Worm (Caenorhabditis elegans) whole organism, L4 larva: Measurements from ENCODE around the gene F31D4.5.
A peak's percentile ranks its signal among the peaks of the same experiment; 100 is the strongest.

Source experiments
- F49E8.2 ChIP-seq: sonication (generic microtip); optimal IDR thresholded peaks from 2 replicates; lab custom pipeline; 2016; ENCODE audit warnings: missing compliant biosample characterization, mild to moderate bottlenecking, missing genetic modification characterization, borderline replicate concordance
- Y48G9A.11 ChIP-seq: fragments of 200-800 bp; sonication (Bioruptor generic); IDR thresholded peaks from 2 replicates; pipeline ENCODE4 v1.3.6; 2022; ENCODE audit warnings: missing genetic modification reagents, missing genetic modification characterization, missing compliant biosample characterization
- aha-1 ChIP-seq: fragments of 150-350 bp; peaks from one replicate; lab custom pipeline; 2014; ENCODE audit warnings: missing biosample characterization, missing genetic modification characterization
- aly-2 ChIP-seq: sonication (generic microtip); optimal IDR thresholded peaks from 2 replicates; lab custom pipeline; 2018; ENCODE audit warnings: missing biosample characterization, missing genetic modification characterization
- ama-1 ChIP-seq: fragments of 150-350 bp; optimal IDR thresholded peaks from 2 replicates; lab custom pipeline; 2014; ENCODE audit warnings: inconsistent platforms, mixed read lengths
- ceh-28 ChIP-seq: fragments of 150-350 bp; optimal IDR thresholded peaks from 2 replicates; lab custom pipeline; 2014; ENCODE audit warnings: missing biosample characterization, missing genetic modification reagents, missing genetic modification characterization
- ceh-32 ChIP-seq: sonication (generic microtip); optimal IDR thresholded peaks from 2 replicates; lab custom pipeline; 2016; ENCODE audit warnings: mild to moderate bottlenecking, missing genetic modification characterization, missing compliant biosample characterization; ENCODE audit not compliant: poor library complexity
- ceh-82 ChIP-seq: sonication (generic microtip); optimal IDR thresholded peaks from 2 replicates; lab custom pipeline; 2017; ENCODE audit warnings: missing biosample characterization, missing genetic modification characterization
- daf-16 ChIP-seq, 3 experiments: sonication (generic microtip); optimal IDR thresholded peaks; 2 replicates each; lab custom pipeline; 2016 to 2017; ENCODE audit warnings: missing genetic modification characterization in 3 of 3, missing genetic modification reagents in 3 of 3, mild to moderate bottlenecking in 2 of 3, missing compliant biosample characterization in 2 of 3, missing biosample characterization in 1 of 3, moderate library complexity in 1 of 3
- daf-8 ChIP-seq: fragments of 200-800 bp; sonication (Bioruptor generic); IDR thresholded peaks from 2 replicates; pipeline ENCODE4 v1.3.6; 2022; ENCODE audit warnings: missing genetic modification characterization, missing compliant biosample characterization
- dmd-8 ChIP-seq: fragments of 200-800 bp; sonication (Bioruptor generic); IDR thresholded peaks from 2 replicates; pipeline ENCODE4 v1.3.6; 2022; ENCODE audit warnings: missing genetic modification characterization, missing compliant biosample characterization
- egl-27 ChIP-seq: sonication (generic microtip); optimal IDR thresholded peaks from 3 replicates; lab custom pipeline; 2017; ENCODE audit warnings: missing biosample characterization, missing genetic modification reagents, missing genetic modification characterization
- fos-1 ChIP-seq: fragments of 150-350 bp; optimal IDR thresholded peaks from 2 replicates; lab custom pipeline; 2014; ENCODE audit warnings: missing biosample characterization, missing genetic modification characterization
- hif-1 ChIP-seq, 2 experiments: sonication (generic microtip); optimal IDR thresholded peaks; 2 replicates each; lab custom pipeline; 2016 to 2017; ENCODE audit warnings: missing compliant biosample characterization in 2 of 2, missing genetic modification characterization in 2 of 2, missing genetic modification reagents in 2 of 2, missing genotype in 2 of 2, mild to moderate bottlenecking in 1 of 2
- jun-1 ChIP-seq: fragments of 150-350 bp; optimal IDR thresholded peaks from 2 replicates; lab custom pipeline; 2014; ENCODE audit warnings: missing biosample characterization, missing genetic modification reagents, missing genetic modification characterization
- lim-7 ChIP-seq: fragments of 200-800 bp; sonication (Bioruptor generic); IDR thresholded peaks from 2 replicates; pipeline ENCODE4 v1.3.6; 2022; ENCODE audit warnings: missing genetic modification characterization, missing compliant biosample characterization
- lin-15B ChIP-seq: fragments of 150-350 bp; sonication (generic microtip); optimal IDR thresholded peaks from 3 replicates; lab custom pipeline; 2014; ENCODE audit warnings: missing biosample characterization, missing genetic modification characterization
- mep-1 ChIP-seq: fragments of 150-350 bp; sonication (generic microtip); optimal IDR thresholded peaks from 3 replicates; lab custom pipeline; 2014; ENCODE audit warnings: missing biosample characterization, missing genetic modification characterization
- mes-2 ChIP-seq: sonication (generic microtip); optimal IDR thresholded peaks from 2 replicates; lab custom pipeline; 2016; ENCODE audit warnings: missing genotype, mild to moderate bottlenecking, missing genetic modification characterization, missing compliant biosample characterization; ENCODE audit not compliant: poor library complexity, severe bottlenecking
- mxl-2 ChIP-seq: fragments of 200-800 bp; sonication (Bioruptor generic); conservative IDR thresholded peaks from 2 replicates; pipeline ENCODE4 v1.3.6; 2022; ENCODE audit warnings: missing genetic modification reagents, missing genetic modification characterization, missing compliant biosample characterization
- nhr-11 ChIP-seq: fragments of 150-350 bp; optimal IDR thresholded peaks from 2 replicates; lab custom pipeline; 2014; ENCODE audit warnings: missing biosample characterization, missing genetic modification characterization
- nhr-237 ChIP-seq: sonication (generic microtip); optimal IDR thresholded peaks from 2 replicates; lab custom pipeline; 2017; ENCODE audit warnings: missing biosample characterization, missing genetic modification characterization
- nhr-25 ChIP-seq: sonication (generic microtip); optimal IDR thresholded peaks from 2 replicates; lab custom pipeline; 2017; ENCODE audit warnings: missing genetic modification characterization, mild to moderate bottlenecking, missing compliant biosample characterization, antibody characterized with exemption, moderate library complexity, borderline replicate concordance; ENCODE audit not compliant: insufficient read depth
- pha-4 ChIP-seq, 2 experiments: fragments of 150-350 bp in 1 of 2; fragments of 200-800 bp in 1 of 2; sonication (Bioruptor generic) in 1 of 2; IDR thresholded peaks in 1 of 2; optimal IDR thresholded peaks in 1 of 2; 2 replicates each; pipeline versions ENCODE4 v1.3.6 to Lab custom; 2014 to 2022; ENCODE audit warnings: missing genetic modification characterization in 2 of 2, missing genetic modification reagents in 2 of 2, missing biosample characterization in 1 of 2, missing compliant biosample characterization in 1 of 2
- pqm-1 ChIP-seq: sonication (generic microtip); optimal IDR thresholded peaks from 2 replicates; lab custom pipeline; 2017; ENCODE audit warnings: missing biosample characterization, missing genetic modification characterization
- saeg-2 ChIP-seq: fragments of 200-800 bp; sonication (Bioruptor generic); IDR thresholded peaks from 2 replicates; pipeline ENCODE4 v1.3.6; 2022; ENCODE audit warnings: missing genetic modification reagents, missing genetic modification characterization, missing compliant biosample characterization
- skn-1 ChIP-seq: fragments of 150-350 bp; optimal IDR thresholded peaks from 2 replicates; lab custom pipeline; 2014; ENCODE audit warnings: missing biosample characterization, missing genetic modification characterization
- snpc-4 ChIP-seq: fragments of 150-350 bp; optimal IDR thresholded peaks from 2 replicates; lab custom pipeline; 2014; ENCODE audit warnings: missing biosample characterization, missing genetic modification characterization
- spr-3 ChIP-seq: fragments of 200-800 bp; sonication (Bioruptor generic); optimal IDR thresholded peaks from 2 replicates; lab custom pipeline; 2018; ENCODE audit warnings: mild to moderate bottlenecking, missing genetic modification characterization, missing compliant biosample characterization
- unc-62 ChIP-seq, 3 experiments: fragments of 150-350 bp in 1 of 3; sonication (generic microtip); optimal IDR thresholded peaks in 2 of 3; peaks in 1 of 3; 1 replicate in 1 of 3; 2 replicates in 2 of 3; lab custom pipeline; 2014 to 2017; ENCODE audit warnings: missing biosample characterization in 3 of 3, missing genetic modification characterization in 3 of 3, missing genetic modification reagents in 3 of 3, missing genotype in 1 of 3
- zfp-2 ChIP-seq: sonication (generic microtip); optimal IDR thresholded peaks from 2 replicates; lab custom pipeline; 2016; ENCODE audit warnings: mild to moderate bottlenecking, missing genetic modification characterization, missing compliant biosample characterization
- zip-11 ChIP-seq: fragments of 200-800 bp; sonication (Bioruptor generic); IDR thresholded peaks from 2 replicates; pipeline ENCODE4 v1.3.6; 2022; ENCODE audit warnings: missing genetic modification characterization, missing compliant biosample characterization

F31D4.5 gene

ce11 chrV:20853581-20854161 lies at the start of gene F31D4.5:
F31D4.5 (plus strand) TSS chrV:20854071.
- TF ChIP-seq daf-16 (GFP tag; optimal IDR thresholded peaks at IDR 0.05; lab: Kevin White, UChicago) = no peak
- TF ChIP-seq daf-16 (tag; optimal IDR thresholded peaks at IDR 0.05; lab: Kevin White, UChicago) = peak; percentile 56
- TF ChIP-seq unc-62 (GFP tag; optimal IDR thresholded peaks at IDR 0.05 in 1 of 2; lab: Kevin White, UChicago) = peak in 1 of 2 experiments; percentile 81
- no peak for TF ChIP-seq unc-62 (tag; optimal IDR thresholded peaks at IDR 0.05; lab: Kevin White, UChicago)
- TF ChIP-seq daf-8 = no peak

DNA sequence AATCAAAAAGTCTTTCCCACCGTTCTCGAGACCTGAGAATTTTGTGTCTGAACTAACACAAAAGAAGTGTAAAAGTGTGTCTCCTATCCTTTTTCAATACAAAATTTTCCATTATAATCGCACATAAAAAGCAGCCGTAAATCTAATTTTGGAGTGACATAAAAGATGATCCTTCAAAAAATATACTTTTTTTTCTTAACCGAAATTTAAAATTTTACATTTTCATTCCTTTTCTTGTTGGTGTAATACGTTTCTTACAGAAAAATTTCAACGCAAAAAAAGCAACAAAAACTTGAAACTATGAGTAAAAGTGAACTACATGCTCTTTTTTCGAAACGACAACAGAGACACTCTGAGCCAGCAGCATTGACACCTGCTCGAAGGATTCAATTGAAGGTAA lies 46.8 kb upstream of the F31D4.5 start, which contains the start of gene Y44A6D.6:
Gene Y44A6D.6, plus strand, starts transcription at position 301 of the 400 bp plus-strand sequence.
- TF ChIP-seq jun-1 = no peak
- TF ChIP-seq saeg-2 (GFP tag; lab: Robert Waterston, UW) = no peak
- TF ChIP-seq aha-1 (tag; lab: Kevin White, UChicago) = no peak
- TF ChIP-seq pqm-1 = no peak
- no peak for TF ChIP-seq fos-1 (tag; lab: Kevin White, UChicago)
- TF ChIP-seq zfp-2 (tag; lab: Kevin White, UChicago) = no peak
- TF ChIP-seq nhr-25 (tag; lab: Kevin White, UChicago) = no peak
- TF ChIP-seq skn-1 (tag; lab: Kevin White, UChicago) = no peak
- no peak for TF ChIP-seq mep-1 (tag; lab: Kevin White, UChicago)

ce11 chrV:20813646-20814045 lies 40.2 kb upstream of the F31D4.5 start:
- TF ChIP-seq lim-7 (GFP tag; lab: Robert Waterston, UW) (no peak), unc-62 (GFP tag; optimal IDR thresholded peaks at IDR 0.05 in 1 of 2; lab: Kevin White, UChicago) (peak in 1 of 2 experiments; percentile 92), unc-62 (tag; optimal IDR thresholded peaks at IDR 0.05; lab: Kevin White, UChicago) (no peak)

DNA sequence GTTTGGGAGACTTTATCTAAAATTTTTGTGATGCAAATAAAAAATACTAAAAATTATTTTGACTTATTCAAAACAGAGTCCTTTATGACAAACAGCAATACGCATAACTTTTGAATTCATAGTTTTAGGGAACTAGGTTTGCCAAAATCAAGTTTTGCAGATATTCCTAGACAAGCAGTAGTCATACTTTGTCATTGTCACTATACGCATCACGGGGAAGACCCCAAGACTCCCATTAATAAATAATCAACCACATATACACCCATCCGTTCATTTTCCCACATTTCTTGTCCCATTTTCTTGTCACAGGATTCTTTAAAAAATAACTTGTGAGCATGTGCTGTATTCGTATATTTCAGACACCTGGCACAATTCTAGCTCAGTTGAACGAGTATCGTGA lies 39.4 kb upstream of the F31D4.5 start, which contains the start of gene Y44A6D.7:
Gene Y44A6D.7, plus strand, starts transcription at position 301 of the 400 bp plus-strand sequence.
- TF ChIP-seq mes-2 (tag; lab: Kevin White, UChicago) (no peak), mxl-2 (GFP tag; lab: Robert Waterston, UW) (no peak), ama-1 (lab: Kevin White, UChicago) (no peak), hif-1 (tag; optimal IDR thresholded peaks at IDR 0.05; lab: Kevin White, UChicago) (no peak), snpc-4 (no peak), ceh-28 (tag; lab: Kevin White, UChicago) (no peak), nhr-11 (tag; lab: Kevin White, UChicago) (no peak), zip-11 (GFP tag; lab: Robert Waterston, UW) (no peak), ceh-32 (tag; lab: Kevin White, UChicago) (no peak), saeg-2 (GFP tag; lab: Robert Waterston, UW) (no peak), mep-1 (tag; lab: Kevin White, UChicago) (no peak), spr-3 (GFP tag; lab: Kevin White, UChicago) (no peak), ceh-82 (tag; lab: Kevin White, UChicago) (no peak), aly-2 (no peak)

DNA sequence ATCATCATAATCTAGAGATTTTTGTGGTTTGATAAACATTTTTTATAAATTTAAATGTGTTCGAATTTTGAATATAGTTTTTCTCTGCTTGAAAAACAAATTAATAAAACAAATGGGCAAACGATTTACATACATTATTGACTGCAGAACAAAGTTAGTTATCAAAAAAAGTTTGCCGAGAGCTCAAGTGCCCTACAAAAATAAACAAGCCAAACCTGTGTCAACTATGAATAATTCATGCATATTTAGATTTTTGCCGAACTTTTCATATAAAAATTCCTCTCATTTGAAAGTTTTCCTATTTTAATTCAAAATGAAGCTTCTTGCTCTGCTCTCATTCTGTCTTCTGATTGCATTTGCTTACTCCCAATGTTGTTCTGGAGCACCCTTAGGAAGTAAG lies 38.0 kb upstream of the F31D4.5 start, which contains the start of gene sshk-1:
Gene sshk-1, plus strand, starts transcription at position 301 of the 400 bp plus-strand sequence.
- TF ChIP-seq Y48G9A.11 (GFP tag; lab: Robert Waterston, UW) (no peak), mxl-2 (GFP tag; lab: Robert Waterston, UW) (no peak), pha-4 (GFP tag; IDR thresholded peaks at IDR 0.05; lab: Robert Waterston, UW) (no peak), pha-4 (tag; optimal IDR thresholded peaks at IDR 0.05; lab: Kevin White, UChicago) (no peak), dmd-8 (GFP tag; lab: Robert Waterston, UW) (no peak), F49E8.2 (tag; lab: Kevin White, UChicago) (no peak), jun-1 (no peak), mep-1 (tag; lab: Kevin White, UChicago) (no peak), egl-27 (no peak), nhr-237 (no peak), lin-15B (tag; lab: Kevin White, UChicago) (no peak)
